Worm (Caenorhabditis elegans): ENCODE measurements around the gene M02E1.1.

- TF ChIP-seq unc-62 (GFP tag; optimal IDR thresholded peaks at IDR 0.05), result no peak
- no peak for TF ChIP-seq elt-3 (tag; optimal IDR thresholded peaks at IDR 0.05)
- no peak for TF ChIP-seq elt-1 (tag; optimal IDR thresholded peaks at IDR 0.05; ENCODE audit: borderline replicate concordance, insufficient read depth)
- no peak for TF ChIP-seq nhr-12 (tag; optimal IDR thresholded peaks at IDR 0.05)
- no peak for TF ChIP-seq blmp-1 (tag; optimal IDR thresholded peaks at IDR 0.05)
- no peak for TF ChIP-seq ceh-43 (GFP tag; optimal IDR thresholded peaks at IDR 0.05)
- no peak for TF ChIP-seq pha-4 (tag; optimal IDR thresholded peaks at IDR 0.05)
- no peak for TF ChIP-seq nhr-76 (tag; optimal IDR thresholded peaks at IDR 0.05)
- no peak for TF ChIP-seq lsy-2 (tag; optimal IDR thresholded peaks at IDR 0.05)
- no peak for TF ChIP-seq nhr-237 (tag; optimal IDR thresholded peaks at IDR 0.05)
- no peak for TF ChIP-seq mab-5 (tag; optimal IDR thresholded peaks at IDR 0.05)
- TF ChIP-seq lin-13 (tag; optimal IDR thresholded peaks at IDR 0.05), result no peak
These were observed 26.8 kb upstream of the M02E1.1 start for ce11 chrX:299090-299489.
